Worm (Caenorhabditis elegans) whole organism, midembryonic: Measurements from ENCODE around the gene M01B2.8.

ENCODE experiments used
- med-1 ChIP-seq: sonication (generic microtip); optimal IDR thresholded peaks from 2 replicates; lab custom pipeline; 2017; ENCODE audit warnings: missing genetic modification characterization, mild to moderate bottlenecking, missing compliant biosample characterization, antibody characterized with exemption, missing genetic modification reagents; ENCODE audit not compliant: insufficient read depth
- ref-1 ChIP-seq: fragments of 200-800 bp; sonication (Bioruptor generic); conservative IDR thresholded peaks from 2 replicates; pipeline ENCODE4 v1.3.6; 2022; ENCODE audit warnings: missing genetic modification reagents, missing genetic modification characterization, missing compliant biosample characterization

ce11 chrV:15293865-15294264 is 33.9 kb downstream of the M01B2.8 start, which contains the start of gene str-96:
- TF ChIP-seq med-1 (GFP tag; lab: Kevin White, UChicago) = no peak
- TF ChIP-seq ref-1 = no peak
